Worm (Caenorhabditis elegans): ENCODE measurements around the gene tra-1.
"Not testable (repeated sequence)": the region's sequence is repeated elsewhere in the genome, so short reads cannot be mapped to it uniquely, and the experiment has no call there.

DNA sequence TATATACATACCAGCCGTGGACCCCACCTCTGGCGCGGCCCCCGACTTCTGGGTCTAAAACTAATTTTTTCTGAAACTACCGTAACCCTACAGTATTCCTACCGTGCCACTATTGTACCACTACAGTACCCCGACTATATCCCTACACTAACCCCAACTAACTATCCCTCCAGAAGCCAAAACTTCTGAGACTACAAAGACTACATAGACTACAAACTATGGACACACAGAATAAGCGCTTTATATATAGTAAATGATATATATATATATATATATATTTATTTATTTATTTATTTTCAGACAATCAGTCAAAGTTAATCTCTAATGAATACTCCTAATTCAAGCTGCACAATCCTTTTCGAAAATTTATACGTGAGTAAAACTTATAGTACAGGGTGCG is 63.5 kb downstream of the tra-1 start, which contains the start of gene pha-1:
- TF ChIP-seq aly-1 (tag; optimal IDR thresholded peaks at IDR 0.05); pes-1 (GFP tag; IDR thresholded peaks at IDR 0.05): not testable (repeated sequence)

Measured in whole organism, early embryonic.